Fruit fly (Drosophila melanogaster) whole organism, embryonic: ENCODE measurements around the gene CG1622.

Source experiments
- ATbp ChIP-seq: fragments of 200-800 bp; sonication (Bioruptor generic); optimal IDR thresholded peaks from 2 replicates; lab custom pipeline; 2017; ENCODE audit warnings: missing biosample characterization, mild to moderate bottlenecking, missing genetic modification characterization, missing genetic modification reagents
- Abd-B ChIP-seq: fragments of 200-800 bp; sonication (Bioruptor generic); optimal IDR thresholded peaks from 2 replicates; lab custom pipeline; 2018; ENCODE audit warnings: missing biosample characterization, mild to moderate bottlenecking, missing genetic modification characterization, moderate library complexity
- Asciz ChIP-seq: fragments of 200-800 bp; sonication (Bioruptor generic); optimal IDR thresholded peaks from 2 replicates; lab custom pipeline; 2017; ENCODE audit warnings: missing biosample characterization, mild to moderate bottlenecking, missing genetic modification characterization, missing genetic modification reagents
- CG10147 ChIP-seq: fragments of 200-800 bp; sonication (Bioruptor generic); optimal IDR thresholded peaks from 2 replicates; lab custom pipeline; 2019; ENCODE audit warnings: missing biosample characterization, mild to moderate bottlenecking, missing genetic modification characterization, moderate library complexity
- CG10209 ChIP-seq: fragments of 200-800 bp; sonication (Bioruptor generic); optimal IDR thresholded peaks from 3 replicates; lab custom pipeline; 2017; ENCODE audit warnings: missing biosample characterization, mild to moderate bottlenecking, missing genetic modification characterization, missing genetic modification reagents
- CG10565 ChIP-seq: fragments of 200-800 bp; sonication (Bioruptor generic); optimal IDR thresholded peaks from 3 replicates; lab custom pipeline; 2016; ENCODE audit warnings: missing biosample characterization, mild to moderate bottlenecking, missing genetic modification characterization
- CG10959 ChIP-seq: fragments of 200-800 bp; sonication (Bioruptor generic); IDR thresholded peaks from 2 replicates; pipeline ENCODE4 v1.3.6; 2022; ENCODE audit warnings: missing biosample characterization, missing genetic modification characterization
- CG12155 ChIP-seq: fragments of 200-800 bp; sonication (Bioruptor generic); optimal IDR thresholded peaks from 3 replicates; lab custom pipeline; 2016; ENCODE audit warnings: missing biosample characterization, missing genetic modification characterization
- CG15269 ChIP-seq: fragments of 200-800 bp; sonication (Bioruptor generic); optimal IDR thresholded peaks from 2 replicates; lab custom pipeline; 2018; ENCODE audit warnings: missing biosample characterization, mild to moderate bottlenecking, missing genetic modification characterization, moderate library complexity
- CG1602 ChIP-seq: fragments of 200-800 bp; sonication (Bioruptor generic); optimal IDR thresholded peaks from 3 replicates; lab custom pipeline; 2016; ENCODE audit warnings: missing biosample characterization, missing genetic modification characterization
- CG17359 ChIP-seq: fragments of 200-800 bp; sonication (Bioruptor generic); optimal IDR thresholded peaks from 3 replicates; lab custom pipeline; 2018; ENCODE audit warnings: missing biosample characterization, mild to moderate bottlenecking, missing genetic modification characterization, moderate library complexity
- CG17829 ChIP-seq: fragments of 200-800 bp; optimal IDR thresholded peaks from 2 replicates; lab custom pipeline; 2019; ENCODE audit warnings: missing biosample characterization, mild to moderate bottlenecking, missing genetic modification characterization, moderate library complexity
- CG18619 ChIP-seq: fragments of 200-800 bp; sonication (Bioruptor generic); optimal IDR thresholded peaks from 3 replicates; lab custom pipeline; 2017; ENCODE audit warnings: missing biosample characterization, mild to moderate bottlenecking, missing genetic modification characterization
- CG3281 ChIP-seq: fragments of 200-800 bp; sonication (Bioruptor generic); optimal IDR thresholded peaks from 3 replicates; lab custom pipeline; 2017; ENCODE audit warnings: missing biosample characterization, mild to moderate bottlenecking, missing genetic modification characterization
- CG3847 ChIP-seq: fragments of 200-800 bp; sonication (Bioruptor generic); IDR thresholded peaks from 2 replicates; pipeline ENCODE4 v1.3.6; 2022; ENCODE audit warnings: missing biosample characterization, missing genetic modification characterization
- CG4404 ChIP-seq: fragments of 200-800 bp; sonication (Bioruptor generic); IDR thresholded peaks from 2 replicates; pipeline ENCODE4 v1.3.6; 2022; ENCODE audit warnings: missing biosample characterization, missing genetic modification characterization
- CG4707 ChIP-seq: fragments of 200-800 bp; sonication (Bioruptor generic); optimal IDR thresholded peaks from 2 replicates; lab custom pipeline; 2018; ENCODE audit warnings: missing biosample characterization, mild to moderate bottlenecking, missing genetic modification characterization, moderate library complexity
- CG4820 ChIP-seq: fragments of 200-800 bp; sonication (Bioruptor generic); optimal IDR thresholded peaks from 3 replicates; lab custom pipeline; 2016; ENCODE audit warnings: missing biosample characterization, missing genetic modification characterization
- CG6654 ChIP-seq: fragments of 200-800 bp; sonication (Bioruptor generic); optimal IDR thresholded peaks from 2 replicates; lab custom pipeline; 2017; ENCODE audit warnings: missing biosample characterization, mild to moderate bottlenecking, missing genetic modification characterization
- CG7963 ChIP-seq: fragments of 200-800 bp; sonication (Bioruptor generic); IDR thresholded peaks from 3 replicates; pipeline ENCODE4 v1.3.6; 2022; ENCODE audit warnings: missing biosample characterization, missing genetic modification characterization; ENCODE audit not compliant: partially characterized antibody
- CG8388 ChIP-seq: fragments of 200-800 bp; sonication (Bioruptor generic); optimal IDR thresholded peaks from 2 replicates; lab custom pipeline; 2019; ENCODE audit warnings: missing biosample characterization, mild to moderate bottlenecking, missing genetic modification characterization, moderate library complexity
- CG8765 ChIP-seq: fragments of 200-800 bp; sonication (Bioruptor generic); IDR thresholded peaks from 2 replicates; pipeline ENCODE4 v1.3.6; 2022; ENCODE audit warnings: missing biosample characterization, missing genetic modification characterization
- CG9437 ChIP-seq: fragments of 200-800 bp; sonication (Bioruptor generic); optimal IDR thresholded peaks from 2 replicates; lab custom pipeline; 2018; ENCODE audit warnings: missing biosample characterization, mild to moderate bottlenecking, missing genetic modification characterization
- HHEX ChIP-seq: fragments of 200-800 bp; sonication (Bioruptor generic); optimal IDR thresholded peaks from 3 replicates; lab custom pipeline; 2017; ENCODE audit warnings: missing biosample characterization, mild to moderate bottlenecking, missing genetic modification characterization, missing genetic modification reagents
- Mrtf ChIP-seq: fragments of 200-800 bp; sonication (Bioruptor generic); IDR thresholded peaks from 3 replicates; pipeline ENCODE4 v1.3.6; 2022; ENCODE audit warnings: missing biosample characterization, missing genetic modification characterization
- Neu2 ChIP-seq: fragments of 200-800 bp; sonication (Bioruptor generic); optimal IDR thresholded peaks from 3 replicates; lab custom pipeline; 2016; ENCODE audit warnings: missing biosample characterization, missing genetic modification characterization, borderline replicate concordance
- PHDP ChIP-seq: fragments of 200-800 bp; sonication (Bioruptor generic); optimal IDR thresholded peaks from 3 replicates; lab custom pipeline; 2018; ENCODE audit warnings: missing biosample characterization, mild to moderate bottlenecking, missing genetic modification characterization, moderate library complexity
- Sox102F ChIP-seq: fragments of 200-800 bp; sonication (Bioruptor generic); optimal IDR thresholded peaks from 2 replicates; lab custom pipeline; 2018; ENCODE audit warnings: missing biosample characterization, mild to moderate bottlenecking, missing genetic modification characterization, moderate library complexity
- Taf1 ChIP-seq: fragments of 200-800 bp; sonication (Bioruptor generic); IDR thresholded peaks from 2 replicates; pipeline ENCODE4 v1.3.6; 2022; ENCODE audit warnings: missing biosample characterization, missing genetic modification characterization
- Tbp ChIP-seq: fragments of >200 bp; optimal IDR thresholded peaks from 2 replicates; lab custom pipeline; 2018; ENCODE audit warnings: missing biosample characterization, missing genetic modification characterization
- ap ChIP-seq: fragments of 200-800 bp; sonication (Bioruptor generic); IDR thresholded peaks from 2 replicates; pipeline ENCODE4 v1.3.6; 2022; ENCODE audit warnings: missing biosample characterization, missing genetic modification characterization
- ash1 ChIP-seq: fragments of 200-800 bp; sonication (Bioruptor generic); optimal IDR thresholded peaks from 2 replicates; lab custom pipeline; 2018; ENCODE audit warnings: missing biosample characterization, mild to moderate bottlenecking, missing genetic modification characterization
- bcd ChIP-seq: fragments of 200-800 bp; sonication (Bioruptor generic); optimal IDR thresholded peaks from 2 replicates; lab custom pipeline; 2017; ENCODE audit warnings: missing biosample characterization, mild to moderate bottlenecking, missing genetic modification characterization
- ci ChIP-seq: fragments of 200-800 bp; sonication (Bioruptor generic); IDR thresholded peaks from 3 replicates; pipeline ENCODE4 v1.3.6; 2022; ENCODE audit warnings: missing biosample characterization, missing genetic modification characterization
- croc ChIP-seq: fragments of 200-800 bp; sonication (Bioruptor generic); conservative IDR thresholded peaks from 3 replicates; pipeline ENCODE4 v1.3.6; 2022; ENCODE audit warnings: missing biosample characterization, missing genetic modification characterization
- danr ChIP-seq: fragments of 200-800 bp; sonication (Bioruptor generic); IDR thresholded peaks from 2 replicates; pipeline ENCODE4 v1.3.6; 2022; ENCODE audit warnings: missing biosample characterization, missing genetic modification characterization
- dpn ChIP-seq, 2 experiments: fragments of 200-800 bp; sonication (Bioruptor generic); optimal IDR thresholded peaks; 3 replicates each; lab custom pipeline; 2016; ENCODE audit warnings: missing biosample characterization in 2 of 2, missing genetic modification characterization in 2 of 2
- esg ChIP-seq: fragments of 200-800 bp; sonication (Bioruptor generic); conservative IDR thresholded peaks from 2 replicates; pipeline ENCODE4 v1.3.6; 2022; ENCODE audit warnings: missing biosample characterization, missing genetic modification characterization
- ewg ChIP-seq: fragments of 200-800 bp; sonication (Bioruptor generic); optimal IDR thresholded peaks from 3 replicates; lab custom pipeline; 2017; ENCODE audit warnings: mild to moderate bottlenecking, missing biosample characterization, missing genetic modification reagents, missing genetic modification characterization
- gem ChIP-seq: fragments of 200-800 bp; sonication (Bioruptor generic); optimal IDR thresholded peaks from 2 replicates; lab custom pipeline; 2019; ENCODE audit warnings: missing biosample characterization, mild to moderate bottlenecking, missing genetic modification characterization, moderate library complexity
- gsb-n ChIP-seq: fragments of 200-800 bp; sonication (Bioruptor generic); optimal IDR thresholded peaks from 3 replicates; lab custom pipeline; 2018; ENCODE audit warnings: missing biosample characterization, mild to moderate bottlenecking, missing genetic modification characterization
- ind ChIP-seq: fragments of 200-800 bp; sonication (Bioruptor generic); optimal IDR thresholded peaks from 3 replicates; lab custom pipeline; 2016; ENCODE audit warnings: missing biosample characterization, missing genetic modification characterization
- lola ChIP-seq, 3 experiments: fragments of >200 bp in 2 of 3; fragments of 200-800 bp in 1 of 3; sonication (Bioruptor generic) in 1 of 3; optimal IDR thresholded peaks; 2 replicates each; lab custom pipeline; 2017 to 2019; ENCODE audit warnings: missing biosample characterization in 3 of 3, missing genetic modification characterization in 3 of 3, mild to moderate bottlenecking in 1 of 3, moderate library complexity in 1 of 3
- mld ChIP-seq: fragments of 200-800 bp; sonication (Bioruptor generic); IDR thresholded peaks from 3 replicates; pipeline ENCODE4 v1.3.6; 2022; ENCODE audit warnings: missing biosample characterization, missing genetic modification characterization; ENCODE audit not compliant: partially characterized antibody
- nom ChIP-seq: fragments of 200-800 bp; sonication (Bioruptor generic); optimal IDR thresholded peaks from 2 replicates; lab custom pipeline; 2017; ENCODE audit warnings: missing biosample characterization, missing genetic modification characterization, mild to moderate bottlenecking, moderate library complexity, missing genetic modification reagents
- org-1 ChIP-seq: fragments of 200-800 bp; sonication (Bioruptor generic); optimal IDR thresholded peaks from 2 replicates; lab custom pipeline; 2017; ENCODE audit warnings: missing biosample characterization, missing genetic modification characterization
- run ChIP-seq: fragments of 200-800 bp; sonication (Bioruptor generic); optimal IDR thresholded peaks from 3 replicates; lab custom pipeline; 2018; ENCODE audit warnings: missing biosample characterization, mild to moderate bottlenecking, missing genetic modification characterization
- tap ChIP-seq: fragments of 200-800 bp; optimal IDR thresholded peaks from 3 replicates; lab custom pipeline; 2019; ENCODE audit warnings: missing biosample characterization, mild to moderate bottlenecking, missing genetic modification characterization, moderate library complexity
- tna ChIP-seq: fragments of 200-800 bp; sonication (Bioruptor generic); IDR thresholded peaks from 2 replicates; pipeline ENCODE4 v1.3.6; 2022; ENCODE audit warnings: missing biosample characterization, missing genetic modification characterization; ENCODE audit not compliant: partially characterized antibody

Gene CG1622

dm6 chrX:13275139-13275538 is 21.7 kb upstream of the CG1622 start (continued):
- TF ChIP-seq CG15269 (tag; lab: Kevin White, UChicago) (peak; percentile 67), CG4707 (no peak), Neu2 (GFP tag; lab: Kevin White, UChicago) (no peak), CG6654 (peak; percentile 18), tap (tag; lab: Kevin White, UChicago) (peak; percentile 29), ash1 (GFP tag; lab: Kevin White, UChicago) (no peak), CG8765 (GFP tag; lab: Robert Waterston, UW) (no peak), org-1 (peak; percentile 3), CG10959 (no peak), CG9437 (GFP tag; lab: Kevin White, UChicago) (peak; percentile 36), esg (GFP tag; lab: Robert Waterston, UW) (peak; percentile 31; the same call in 1 of the 2 replicates), CG3847 (0 out of 2 replicates have a peak, but pooled peaks have one; percentile 37), danr (GFP tag; lab: Robert Waterston, UW) (0 out of 2 replicates have a peak, but pooled peaks have one; percentile 12), ap (0 out of 2 replicates have a peak, but pooled peaks have one; percentile 2), croc (GFP tag; lab: Robert Waterston, UW) (peak; percentile 44; the same call in 2 of the 3 replicates), nom (peak; percentile 48), CG3281 (GFP tag; lab: Kevin White, UChicago) (peak; percentile 33), mld (GFP tag; lab: Robert Waterston, UW) (no peak), bcd (GFP tag; lab: Kevin White, UChicago) (peak; percentile 50), Asciz (GFP tag; lab: Kevin White, UChicago) (peak; percentile 20), PHDP (tag; lab: Kevin White, UChicago) (peak; percentile 58), gem (peak; percentile 75), HHEX (GFP tag; lab: Kevin White, UChicago) (peak; percentile 21), CG18619 (peak; percentile 19), Abd-B (GFP tag; lab: Kevin White, UChicago) (peak; percentile 10), Sox102F (GFP tag; lab: Kevin White, UChicago) (peak; percentile 59), CG10147 (GFP tag; lab: Kevin White, UChicago) (peak; percentile 40), Mrtf (GFP tag; lab: Robert Waterston, UW) (peak; percentile 41; the same call in 1 of the 3 replicates), Tbp (GFP tag; lab: Kevin White, UChicago) (no peak), tna (GFP tag; lab: Robert Waterston, UW) (no peak), CG10565 (GFP tag; lab: Kevin White, UChicago) (no peak), CG7963 (GFP tag; lab: Robert Waterston, UW) (no peak), gsb-n (tag; lab: Kevin White, UChicago) (peak; percentile 29), run (peak; percentile 19), CG10209 (peak; percentile 36), CG17829 (tag; lab: Kevin White, UChicago) (peak; percentile 47), CG4820 (GFP tag; lab: Kevin White, UChicago) (peak; percentile 48), CG4404 (GFP tag; lab: Robert Waterston, UW) (peak; percentile 34; the same call in 1 of the 2 replicates), CG12155 (peak; percentile 13), CG8388 (GFP tag; lab: Kevin White, UChicago) (peak; percentile 48), ewg (GFP tag; lab: Kevin White, UChicago) (peak; percentile 14), CG17359 (peak; percentile 43), lola (GFP tag; optimal IDR thresholded peaks at IDR 0.05; lab: Kevin White, UChicago) (peak in 1 of 3 experiments; percentile 56), dpn (GFP tag; optimal IDR thresholded peaks at IDR 0.05; lab: Kevin White, UChicago) (peak in 1 of 2 experiments; percentile 46), CG1602 (GFP tag; lab: Kevin White, UChicago) (peak; percentile 39), Taf1 (GFP tag; lab: Robert Waterston, UW) (peak; percentile 25; the same call in 1 of the 2 replicates), ATbp (GFP tag; lab: Kevin White, UChicago) (peak; percentile 22), ci (GFP tag; lab: Robert Waterston, UW) (0 out of 3 replicates have a peak, but pooled peaks have one; percentile 14), ind (GFP tag; lab: Kevin White, UChicago) (peak; percentile 55)
